Worm (Caenorhabditis elegans) whole organism, mixed stage, embryonic: ENCODE data around the gene gpx-4.

ENCODE experiments used
- blmp-1 ChIP-seq: fragments of 150-350 bp; optimal IDR thresholded peaks from 2 replicates; lab custom pipeline; 2014; ENCODE audit warnings: missing biosample characterization, missing genetic modification characterization
- elt-1 ChIP-seq: sonication (generic microtip); optimal IDR thresholded peaks from 2 replicates; lab custom pipeline; 2017; ENCODE audit warnings: missing genetic modification characterization, mild to moderate bottlenecking, missing compliant biosample characterization, antibody characterized with exemption, moderate library complexity, borderline replicate concordance; ENCODE audit not compliant: insufficient read depth
- elt-3 ChIP-seq: fragments of 150-350 bp; optimal IDR thresholded peaks from 2 replicates; lab custom pipeline; 2014; ENCODE audit warnings: missing biosample characterization, missing genetic modification characterization
- lin-13 ChIP-seq: fragments of 150-350 bp; optimal IDR thresholded peaks from 2 replicates; lab custom pipeline; 2014; ENCODE audit warnings: missing biosample characterization, missing genetic modification characterization
- lsy-2 ChIP-seq: fragments of 150-350 bp; optimal IDR thresholded peaks from 2 replicates; lab custom pipeline; 2014; ENCODE audit warnings: missing biosample characterization, missing genetic modification characterization
- mab-5 ChIP-seq: fragments of 150-350 bp; optimal IDR thresholded peaks from 2 replicates; lab custom pipeline; 2014; ENCODE audit warnings: missing biosample characterization, missing genetic modification characterization
- pha-4 ChIP-seq: fragments of 150-350 bp; optimal IDR thresholded peaks from 2 replicates; lab custom pipeline; 2018; ENCODE audit warnings: missing biosample characterization, missing genetic modification reagents, missing genetic modification characterization
- unc-39 ChIP-seq: fragments of 150-350 bp; optimal IDR thresholded peaks from 2 replicates; lab custom pipeline; 2014; ENCODE audit warnings: missing biosample characterization, missing genetic modification characterization
- ztf-11 ChIP-seq: fragments of 150-350 bp; optimal IDR thresholded peaks from 2 replicates; lab custom pipeline; 2014; ENCODE audit warnings: missing biosample characterization, missing genetic modification characterization

DNA sequence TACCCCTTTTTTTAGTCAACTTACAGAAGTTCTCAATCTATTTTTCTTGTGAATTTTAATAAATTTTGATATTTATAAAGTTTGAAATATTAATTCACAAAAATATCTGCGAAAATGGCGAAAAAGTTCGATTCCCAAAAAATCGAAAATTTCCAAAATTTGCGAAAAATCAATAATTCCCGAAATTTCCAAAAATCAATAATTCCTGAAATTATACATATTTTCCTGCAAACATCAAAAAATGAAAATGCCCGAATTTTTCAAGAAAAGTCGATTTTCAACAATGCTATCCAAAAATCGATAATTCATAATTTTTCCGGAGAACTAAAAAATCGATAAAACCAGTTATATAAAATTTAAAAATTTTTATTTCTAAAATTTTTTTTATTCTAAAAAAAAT lies 24.8 kb downstream of the gpx-4 start:
- TF ChIP-seq ztf-11 (no peak), elt-1 (no peak), lsy-2 (tag; lab: Kevin White, UChicago) (no peak), mab-5 (tag; lab: Kevin White, UChicago) (no peak), pha-4 (tag; lab: Kevin White, UChicago) (no peak), elt-3 (tag; lab: Kevin White, UChicago) (no peak), blmp-1 (tag; lab: Kevin White, UChicago) (no peak), lin-13 (no peak), unc-39 (tag; lab: Kevin White, UChicago) (no peak)
